Worm (Caenorhabditis elegans): Measurements from ENCODE around the gene ckc-1.

Gene ckc-1

DNA sequence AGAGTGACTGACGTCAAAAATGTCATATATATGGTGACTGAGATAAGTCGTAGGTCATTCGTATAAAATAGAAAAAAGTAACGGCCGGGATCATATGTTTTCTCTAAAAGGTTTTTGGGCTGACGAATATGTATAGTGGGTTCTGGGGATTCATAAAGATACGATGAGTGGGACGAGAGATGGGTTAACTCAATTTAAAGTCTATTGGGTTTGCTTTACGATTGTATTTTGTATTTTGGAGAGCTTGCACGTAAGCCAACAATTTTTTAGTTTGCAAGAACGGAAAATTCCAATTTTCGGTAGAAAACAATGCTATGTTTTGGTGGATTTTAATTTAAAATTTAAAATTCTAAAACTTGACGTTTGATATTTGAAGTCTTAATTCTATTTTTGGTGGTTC lies 8.1 kb downstream of the ckc-1 start:
- no peak for TF ChIP-seq F13C5.2 (tag; optimal IDR thresholded peaks at IDR 0.05)
- TF ChIP-seq sea-1 (GFP tag; conservative IDR thresholded peaks at IDR 0.05), result no peak
- no peak for TF ChIP-seq ama-1 (optimal IDR thresholded peaks at IDR 0.05)
- TF ChIP-seq tra-4 (tag; optimal IDR thresholded peaks at IDR 0.05), result no peak
- TF ChIP-seq aly-1 (tag; optimal IDR thresholded peaks at IDR 0.05), result no peak
- no peak for TF ChIP-seq hnd-1 (tag; optimal IDR thresholded peaks at IDR 0.05)
- no peak for TF ChIP-seq tbx-37 (GFP tag; conservative IDR thresholded peaks at IDR 0.05)
- TF ChIP-seq hmg-4 (GFP tag; optimal IDR thresholded peaks at IDR 0.05), result no peak

DNA sequence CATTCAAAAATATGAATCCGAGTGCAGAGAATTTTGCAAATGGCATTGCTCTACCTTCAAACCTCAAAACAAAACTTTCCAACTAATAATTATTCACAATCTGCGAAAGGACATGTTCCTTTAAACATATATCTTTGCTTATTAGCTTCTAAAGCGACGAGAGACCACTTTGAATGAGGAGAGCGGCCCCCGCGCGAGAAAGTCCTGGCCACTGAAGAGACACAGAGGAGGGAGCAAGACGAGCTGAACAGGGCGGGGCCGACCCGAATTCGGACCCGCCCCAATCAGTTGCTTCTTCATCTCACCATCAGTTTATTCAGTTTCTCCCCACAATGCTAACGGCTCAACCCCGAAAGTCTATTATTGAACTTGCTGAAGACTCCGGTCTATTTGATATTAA lies 9.2 kb downstream of the ckc-1 start, which contains the start of gene T27A10.2:
T27A10.2 (plus strand) TSS at position 333 of the 400 bp plus-strand sequence.
- no peak for TF ChIP-seq flt-1 (GFP tag; IDR thresholded peaks at IDR 0.05)
- no peak for TF ChIP-seq scrt-1 (GFP tag; IDR thresholded peaks at IDR 0.05)
- no peak for TF ChIP-seq pes-1 (GFP tag; IDR thresholded peaks at IDR 0.05)
- no peak for TF ChIP-seq tbx-11 (GFP tag; IDR thresholded peaks at IDR 0.05)
- no peak for TF ChIP-seq hmg-4 (GFP tag; optimal IDR thresholded peaks at IDR 0.05)
- no peak for TF ChIP-seq B0310.2 (tag; optimal IDR thresholded peaks at IDR 0.05)
- no peak for TF ChIP-seq F13C5.2 (tag; optimal IDR thresholded peaks at IDR 0.05)
- TF ChIP-seq ceh-13 (GFP tag; optimal IDR thresholded peaks at IDR 0.05), result no peak
- no peak for TF ChIP-seq aly-1 (tag; optimal IDR thresholded peaks at IDR 0.05)
- no peak for TF ChIP-seq ets-7 (tag; optimal IDR thresholded peaks at IDR 0.05)
- TF ChIP-seq ama-1 (optimal IDR thresholded peaks at IDR 0.05), result no peak
- no peak for TF ChIP-seq tra-4 (tag; optimal IDR thresholded peaks at IDR 0.05)
- no peak for TF ChIP-seq hnd-1 (tag; optimal IDR thresholded peaks at IDR 0.05)
- TF ChIP-seq tbx-37 (GFP tag; conservative IDR thresholded peaks at IDR 0.05), result no peak

ce11 chrX:3590510-3590909 lies 14.1 kb downstream of the ckc-1 start:
- TF ChIP-seq B0310.2 (tag; optimal IDR thresholded peaks at IDR 0.05) (no peak), hnd-1 (tag; optimal IDR thresholded peaks at IDR 0.05) (no peak), ceh-13 (GFP tag; optimal IDR thresholded peaks at IDR 0.05) (no peak), ama-1 (optimal IDR thresholded peaks at IDR 0.05) (no peak), hmbx-1 (tag; optimal IDR thresholded peaks at IDR 0.05) (no peak), flt-1 (GFP tag; IDR thresholded peaks at IDR 0.05) (no peak), ets-7 (tag; optimal IDR thresholded peaks at IDR 0.05) (no peak), scrt-1 (GFP tag; IDR thresholded peaks at IDR 0.05) (no peak), F13C5.2 (tag; optimal IDR thresholded peaks at IDR 0.05) (no peak), sea-1 (GFP tag; conservative IDR thresholded peaks at IDR 0.05) (no peak), tra-4 (tag; optimal IDR thresholded peaks at IDR 0.05) (no peak), tbx-37 (GFP tag; conservative IDR thresholded peaks at IDR 0.05) (no peak), tbx-11 (GFP tag; IDR thresholded peaks at IDR 0.05) (no peak), hmg-4 (GFP tag; optimal IDR thresholded peaks at IDR 0.05) (no peak), ceh-36 (tag; optimal IDR thresholded peaks at IDR 0.05) (no peak), pes-1 (GFP tag; IDR thresholded peaks at IDR 0.05) (no peak), aly-1 (tag; optimal IDR thresholded peaks at IDR 0.05) (no peak)

DNA sequence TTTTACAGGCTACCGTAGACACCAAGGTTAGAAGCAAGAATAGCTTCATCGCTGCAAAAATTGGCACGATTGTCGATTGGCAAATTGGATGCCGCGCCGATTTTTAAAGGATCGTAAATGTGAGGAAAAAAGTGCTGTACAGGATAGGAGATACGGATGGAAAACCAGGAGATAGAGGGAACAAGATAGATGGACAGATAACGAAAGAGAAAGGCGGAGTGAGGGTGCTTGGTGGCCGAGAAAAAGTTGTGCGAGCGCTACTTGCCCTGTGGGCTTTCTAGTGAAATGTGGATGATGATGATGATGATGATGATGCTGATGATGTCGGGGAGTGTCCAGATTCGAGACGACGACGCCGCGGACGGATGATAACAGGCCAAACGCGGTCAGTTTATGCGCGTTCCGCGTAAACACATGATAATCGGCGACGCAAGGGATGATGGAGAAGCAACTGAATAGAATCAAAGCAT lies 19.9 kb downstream of the ckc-1 start, which contains the start of gene T27A10.6:
T27A10.6 (minus strand) TSS at position 51 of the 470 bp plus-strand sequence.
- TF ChIP-seq tbx-37 (GFP tag; conservative IDR thresholded peaks at IDR 0.05) (no peak), sea-1 (GFP tag; conservative IDR thresholded peaks at IDR 0.05) (no peak), ceh-13 (GFP tag; optimal IDR thresholded peaks at IDR 0.05) (no peak), B0310.2 (tag; optimal IDR thresholded peaks at IDR 0.05) (no peak), ceh-36 (tag; optimal IDR thresholded peaks at IDR 0.05) (no peak), hmbx-1 (tag; optimal IDR thresholded peaks at IDR 0.05) (no peak), tra-4 (tag; optimal IDR thresholded peaks at IDR 0.05) (no peak), scrt-1 (GFP tag; IDR thresholded peaks at IDR 0.05) (no peak), ets-7 (tag; optimal IDR thresholded peaks at IDR 0.05) (no peak)

DNA sequence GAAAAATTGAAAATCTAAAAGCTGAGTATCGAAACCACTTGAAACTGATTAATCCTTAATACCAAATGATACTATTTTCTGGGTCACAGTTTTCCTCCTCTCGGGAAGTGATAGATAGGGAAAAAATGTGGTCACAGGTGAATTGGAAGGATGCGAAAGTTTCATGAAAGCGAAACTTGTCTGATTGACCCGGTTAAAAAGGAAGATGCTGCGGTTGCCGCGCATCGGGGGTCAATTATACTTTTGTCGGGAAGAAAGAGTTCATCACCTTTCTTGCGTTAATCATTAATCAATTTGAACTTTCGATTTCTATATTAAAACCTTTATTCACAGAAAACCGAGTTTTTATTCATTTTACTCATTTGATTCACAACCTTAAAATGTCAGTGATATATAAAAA lies 20.6 kb downstream of the ckc-1 start:
- TF ChIP-seq ets-7 (tag; optimal IDR thresholded peaks at IDR 0.05), result no peak
- no peak for TF ChIP-seq hnd-1 (tag; optimal IDR thresholded peaks at IDR 0.05)
- TF ChIP-seq tbx-37 (GFP tag; conservative IDR thresholded peaks at IDR 0.05), result no peak
- no peak for TF ChIP-seq aly-1 (tag; optimal IDR thresholded peaks at IDR 0.05)

DNA sequence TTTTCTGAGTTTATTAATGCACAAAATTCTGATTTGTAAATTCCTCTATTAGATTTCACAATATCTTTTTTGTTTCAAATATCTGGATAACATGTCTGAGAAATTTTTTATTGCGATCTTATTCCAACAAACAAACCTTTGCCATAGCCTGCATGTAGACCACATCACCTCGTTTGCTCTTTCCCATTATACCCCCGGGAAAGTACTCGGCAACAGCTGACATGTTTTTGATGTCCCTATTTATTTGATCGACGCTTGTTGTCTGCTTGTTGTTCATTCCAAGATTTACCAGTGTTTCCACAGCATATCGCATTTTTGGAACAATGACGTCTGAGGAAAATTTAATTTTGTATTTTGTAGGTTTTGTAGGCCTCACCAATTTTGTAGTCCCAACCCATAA lies 23.5 kb downstream of the ckc-1 start:
- TF ChIP-seq ceh-36 (tag; optimal IDR thresholded peaks at IDR 0.05) (no peak), ets-7 (tag; optimal IDR thresholded peaks at IDR 0.05) (no peak), B0310.2 (tag; optimal IDR thresholded peaks at IDR 0.05) (no peak), tbx-11 (GFP tag; IDR thresholded peaks at IDR 0.05) (no peak), F13C5.2 (tag; optimal IDR thresholded peaks at IDR 0.05) (no peak), scrt-1 (GFP tag; IDR thresholded peaks at IDR 0.05) (no peak), tra-4 (tag; optimal IDR thresholded peaks at IDR 0.05) (no peak), hmg-4 (GFP tag; optimal IDR thresholded peaks at IDR 0.05) (no peak), tbx-37 (GFP tag; conservative IDR thresholded peaks at IDR 0.05) (no peak), flt-1 (GFP tag; IDR thresholded peaks at IDR 0.05) (no peak), ceh-13 (GFP tag; optimal IDR thresholded peaks at IDR 0.05) (no peak), aly-1 (tag; optimal IDR thresholded peaks at IDR 0.05) (no peak), ama-1 (optimal IDR thresholded peaks at IDR 0.05) (no peak), sea-1 (GFP tag; conservative IDR thresholded peaks at IDR 0.05) (no peak), hnd-1 (tag; optimal IDR thresholded peaks at IDR 0.05) (no peak), pes-1 (GFP tag; IDR thresholded peaks at IDR 0.05) (no peak)

- TF ChIP-seq hnd-1 (tag; optimal IDR thresholded peaks at IDR 0.05), result no peak
Observed at ce11 chrX:3600390-3600789, 24.0 kb downstream of the ckc-1 start, which contains the start of gene cgr-1. Gene cgr-1, minus strand, starts transcription at chrX:3600457.

- TF ChIP-seq ceh-13 (GFP tag; optimal IDR thresholded peaks at IDR 0.05) (no peak), ama-1 (optimal IDR thresholded peaks at IDR 0.05) (no peak), hnd-1 (tag; optimal IDR thresholded peaks at IDR 0.05) (no peak), hmg-4 (GFP tag; optimal IDR thresholded peaks at IDR 0.05) (no peak), scrt-1 (GFP tag; IDR thresholded peaks at IDR 0.05) (no peak), F13C5.2 (tag; optimal IDR thresholded peaks at IDR 0.05) (no peak)
Observed at ce11 chrX:3601531-3601930, 25.1 kb downstream of the ckc-1 start, which contains the start of gene C18B2.3. Gene C18B2.3, plus strand, starts transcription at chrX:3601831.
